Fruit fly (Drosophila melanogaster): ENCODE data around the gene Pi4KIIIalpha.

Gene Pi4KIIIalpha

dm6 chrX:2635953-2636715 lies 11.5 kb downstream of the Pi4KIIIalpha start (continued):
- no peak for TF ChIP-seq fd96Cb (tag; optimal IDR thresholded peaks at IDR 0.05)
- TF ChIP-seq CG11456 (GFP tag; IDR thresholded peaks at IDR 0.05) = no peak
- TF ChIP-seq danr (GFP tag; IDR thresholded peaks at IDR 0.05) = no peak
- TF ChIP-seq ara (GFP tag; IDR thresholded peaks at IDR 0.05) = no peak
- no peak for TF ChIP-seq CG32767 (GFP tag; IDR thresholded peaks at IDR 0.05)

DNA sequence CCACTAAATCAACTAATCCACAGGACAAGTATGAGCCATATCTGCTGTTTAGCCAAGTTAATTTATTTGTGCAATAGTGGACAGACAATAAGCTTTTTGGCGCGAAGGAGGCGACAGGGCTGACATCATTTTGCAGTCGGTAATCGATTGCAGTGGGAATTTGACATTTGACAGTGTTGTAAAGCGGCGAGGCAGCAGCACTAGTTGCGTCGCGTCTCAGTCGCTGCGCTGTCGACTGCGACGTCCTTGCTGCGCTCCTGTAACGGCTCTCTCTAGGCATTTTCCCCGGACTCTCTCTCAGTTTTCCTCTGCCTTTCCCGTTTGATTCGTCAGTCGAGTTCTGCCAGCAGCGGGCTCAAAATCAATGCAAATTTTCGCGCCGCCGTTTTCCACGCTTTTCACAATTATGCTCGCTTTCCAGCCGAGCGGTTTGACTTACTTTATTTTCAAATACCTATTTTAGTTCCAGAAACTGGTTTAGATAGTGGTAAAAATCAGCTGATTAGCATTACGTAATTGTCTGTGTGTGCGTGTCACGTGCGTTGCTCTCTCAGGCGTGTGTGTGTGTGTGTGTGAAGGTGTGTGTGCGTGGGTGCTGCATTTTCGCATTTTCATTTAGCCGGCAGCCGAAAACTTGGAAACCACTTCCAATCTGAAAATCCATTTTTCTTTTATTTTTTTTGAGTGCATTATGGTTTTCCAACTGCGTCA lies 12.4 kb downstream of the Pi4KIIIalpha start:
- TF ChIP-seq CG3065 (GFP tag; optimal IDR thresholded peaks at IDR 0.05) (no peak), CG4282 (GFP tag; optimal IDR thresholded peaks at IDR 0.05) (no peak), Hr78 (GFP tag; optimal IDR thresholded peaks at IDR 0.05) (no peak), CG1603 (tag; optimal IDR thresholded peaks at IDR 0.05) (no peak), dan (GFP tag; IDR thresholded peaks at IDR 0.05) (no peak), CG11560 (tag; IDR thresholded peaks at IDR 0.05) (no peak), sens-2 (GFP tag; IDR thresholded peaks at IDR 0.05) (no peak), grau (tag; optimal IDR thresholded peaks at IDR 0.05) (no peak), scrt (GFP tag; optimal IDR thresholded peaks at IDR 0.05) (peak; percentile 79), p53 (GFP tag; optimal IDR thresholded peaks at IDR 0.05) (no peak), B-H1 (GFP tag; IDR thresholded peaks at IDR 0.05) (no peak), Vsx1 (GFP tag; optimal IDR thresholded peaks at IDR 0.05) (no peak), Dref (GFP tag; IDR thresholded peaks at IDR 0.05) (peak; percentile 41; the same call in 1 of the 2 replicates), CG12155 (GFP tag; optimal IDR thresholded peaks at IDR 0.05) (no peak), CG10462 (GFP tag; optimal IDR thresholded peaks at IDR 0.05) (no peak), CG6272 (GFP tag; IDR thresholded peaks at IDR 0.05) (no peak), CG14050 (GFP tag; IDR thresholded peaks at IDR 0.05) (no peak), Hr39 (optimal IDR thresholded peaks at IDR 0.05) (no peak), eyg (GFP tag; optimal IDR thresholded peaks at IDR 0.05) (no peak), Optix (GFP tag; IDR thresholded peaks at IDR 0.05) (no peak), CG10267 (tag; optimal IDR thresholded peaks at IDR 0.05) (peak; percentile 23), CG6175 (GFP tag; IDR thresholded peaks at IDR 0.05) (no peak), CG18476 (GFP tag; optimal IDR thresholded peaks at IDR 0.05) (no peak), fd64A (GFP tag; optimal IDR thresholded peaks at IDR 0.05) (no peak), CG16779 (GFP tag; IDR thresholded peaks at IDR 0.05) (no peak), CG16863 (GFP tag; optimal IDR thresholded peaks at IDR 0.05) (no peak), Bgb (GFP tag; IDR thresholded peaks at IDR 0.05; ENCODE audit: partially characterized antibody) (no peak), CG5245 (GFP tag; optimal IDR thresholded peaks at IDR 0.05) (no peak), Hand (GFP tag; optimal IDR thresholded peaks at IDR 0.05) (no peak), Lpt (GFP tag; optimal IDR thresholded peaks at IDR 0.05) (no peak), Adf1 (GFP tag; IDR thresholded peaks at IDR 0.05) (peak; percentile 90), CG11085 (GFP tag; IDR thresholded peaks at IDR 0.05) (no peak), CG8924 (tag; optimal IDR thresholded peaks at IDR 0.05) (no peak), CG10959 (GFP tag; IDR thresholded peaks at IDR 0.05) (no peak), Hmr (GFP tag; optimal IDR thresholded peaks at IDR 0.05) (no peak), CG10431 (GFP tag; optimal IDR thresholded peaks at IDR 0.05) (no peak), Sox100B (GFP tag; optimal IDR thresholded peaks at IDR 0.05) (no peak), zen2 (GFP tag; IDR thresholded peaks at IDR 0.05; ENCODE audit: partially characterized antibody) (no peak), CG4617 (GFP tag; optimal IDR thresholded peaks at IDR 0.05; ENCODE audit: borderline replicate concordance) (no peak), CG13624 (GFP tag; optimal IDR thresholded peaks at IDR 0.05) (no peak), CG6854 (GFP tag; optimal IDR thresholded peaks at IDR 0.05) (no peak), bbx (GFP tag; IDR thresholded peaks at IDR 0.05; ENCODE audit: partially characterized antibody) (no peak), Camta (GFP tag; optimal IDR thresholded peaks at IDR 0.05) (no peak)
